Worm (Caenorhabditis elegans) whole organism, L3 larva: ENCODE results near the gene T19D12.9.

ENCODE experiments used
- ama-1 ChIP-seq: fragments of 150-350 bp; optimal IDR thresholded peaks from 2 replicates; lab custom pipeline; 2018
- unc-62 ChIP-seq: fragments of 150-350 bp; sonication (generic microtip); optimal IDR thresholded peaks from 4 replicates; lab custom pipeline; 2014; ENCODE audit warnings: missing biosample characterization, missing genetic modification reagents, missing genetic modification characterization
- ztf-4 ChIP-seq: fragments of 150-350 bp; optimal IDR thresholded peaks from 2 replicates; lab custom pipeline; 2014; ENCODE audit warnings: missing biosample characterization, missing genetic modification characterization

DNA sequence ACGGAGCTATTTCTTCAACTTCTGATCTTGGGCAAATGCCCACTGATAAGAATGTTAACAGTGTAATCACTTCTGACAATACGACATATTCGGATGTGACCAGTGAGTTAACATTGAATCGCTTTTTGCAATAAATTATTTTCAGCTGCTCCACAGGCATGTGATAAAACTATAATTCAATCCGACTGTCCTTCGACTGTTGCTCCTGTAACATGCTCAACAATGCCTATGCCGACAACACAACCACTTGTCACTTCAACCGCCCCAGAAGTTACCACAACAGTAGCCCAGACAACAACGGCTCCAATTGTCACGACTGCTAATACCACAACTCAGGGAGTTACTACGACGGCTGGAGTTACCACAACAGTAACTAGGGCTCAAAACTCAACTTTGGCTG, 13.3 kb upstream of the T19D12.9 start:
- TF ChIP-seq ztf-4 (no peak), unc-62 (GFP tag; lab: Kevin White, UChicago) (no peak), ama-1 (no peak)
